Worm (Caenorhabditis elegans) whole organism, L3 larva: Measurements from ENCODE around the gene col-174.
A peak's percentile ranks its signal among the peaks of the same experiment; 100 is the strongest.

Source experiments
- ZK546.5 ChIP-seq: sonication (generic microtip); optimal IDR thresholded peaks from 2 replicates; lab custom pipeline; 2017; ENCODE audit warnings: missing biosample characterization, missing genetic modification characterization
- aly-2 ChIP-seq: fragments of 150-350 bp; optimal IDR thresholded peaks from 2 replicates; lab custom pipeline; 2014; ENCODE audit warnings: missing biosample characterization, missing genetic modification characterization
- ama-1 ChIP-seq: fragments of 150-350 bp; optimal IDR thresholded peaks from 2 replicates; lab custom pipeline; 2018
- ceh-16 ChIP-seq: sonication (generic microtip); optimal IDR thresholded peaks from 2 replicates; lab custom pipeline; 2017; ENCODE audit warnings: missing biosample characterization, missing genetic modification characterization
- ceh-9 ChIP-seq: sonication (generic microtip); optimal IDR thresholded peaks from 2 replicates; lab custom pipeline; 2018; ENCODE audit warnings: missing biosample characterization, missing genetic modification characterization
- egl-27 ChIP-seq: sonication (generic microtip); optimal IDR thresholded peaks from 4 replicates; lab custom pipeline; 2017; ENCODE audit warnings: missing biosample characterization, missing genetic modification reagents, missing genetic modification characterization
- elt-2 ChIP-seq: sonication (generic microtip); optimal IDR thresholded peaks from 2 replicates; lab custom pipeline; 2016; ENCODE audit warnings: missing genetic modification reagents, mild to moderate bottlenecking, missing genetic modification characterization, missing compliant biosample characterization
- elt-3 ChIP-seq, 3 experiments: fragments of 150-350 bp in 1 of 3; sonication (generic microtip) in 2 of 3; optimal IDR thresholded peaks; 2 replicates in 2 of 3; 4 replicates in 1 of 3; lab custom pipeline; 2014 to 2017; ENCODE audit warnings: missing biosample characterization in 3 of 3, missing genetic modification characterization in 3 of 3
- eor-1 ChIP-seq, 2 experiments: fragments of 150-350 bp; optimal IDR thresholded peaks; 2 replicates each; lab custom pipeline; 2014 to 2018; ENCODE audit warnings: missing biosample characterization in 2 of 2, missing genetic modification characterization in 2 of 2
- fkh-2 ChIP-seq: fragments of 150-350 bp; optimal IDR thresholded peaks from 2 replicates; lab custom pipeline; 2014; ENCODE audit warnings: missing biosample characterization, missing genetic modification reagents, missing genetic modification characterization
- hmg-11 ChIP-seq: sonication (generic microtip); optimal IDR thresholded peaks from 2 replicates; lab custom pipeline; 2016; ENCODE audit warnings: missing genetic modification characterization, missing compliant biosample characterization
- jun-1 ChIP-seq: fragments of 150-350 bp; optimal IDR thresholded peaks from 2 replicates; lab custom pipeline; 2014; ENCODE audit warnings: missing biosample characterization, missing genetic modification reagents, missing genetic modification characterization
- lsy-12 ChIP-seq: sonication (generic microtip); optimal IDR thresholded peaks from 2 replicates; lab custom pipeline; 2016; ENCODE audit warnings: mild to moderate bottlenecking, missing genetic modification characterization, missing compliant biosample characterization
- mdl-1 ChIP-seq: fragments of 150-350 bp; optimal IDR thresholded peaks from 2 replicates; lab custom pipeline; 2014; ENCODE audit warnings: missing biosample characterization, missing genetic modification characterization
- mml-1 ChIP-seq: fragments of 150-350 bp; sonication (generic microtip); optimal IDR thresholded peaks from 3 replicates; lab custom pipeline; 2014; ENCODE audit warnings: missing biosample characterization, missing genetic modification characterization
- nfya-1 ChIP-seq: sonication (generic microtip); optimal IDR thresholded peaks from 2 replicates; lab custom pipeline; 2017; ENCODE audit warnings: missing genetic modification characterization, mild to moderate bottlenecking, missing compliant biosample characterization, antibody characterized with exemption, moderate library complexity; ENCODE audit not compliant: insufficient read depth
- nhr-12 ChIP-seq: fragments of 150-350 bp; optimal IDR thresholded peaks from 2 replicates; lab custom pipeline; 2014; ENCODE audit warnings: missing biosample characterization, missing genetic modification characterization
- nhr-25 ChIP-seq: sonication (generic microtip); optimal IDR thresholded peaks from 2 replicates; lab custom pipeline; 2017; ENCODE audit warnings: missing biosample characterization, missing genetic modification characterization
- nhr-43 ChIP-seq: sonication (generic microtip); optimal IDR thresholded peaks from 2 replicates; lab custom pipeline; 2016; ENCODE audit warnings: mild to moderate bottlenecking, missing genetic modification characterization, missing compliant biosample characterization; ENCODE audit not compliant: poor library complexity, severe bottlenecking
- nhr-77 ChIP-seq: fragments of 150-350 bp; optimal IDR thresholded peaks from 2 replicates; lab custom pipeline; 2014; ENCODE audit warnings: missing biosample characterization, missing genetic modification characterization
- pha-4 ChIP-seq: fragments of 150-350 bp; optimal IDR thresholded peaks from 2 replicates; lab custom pipeline; 2014; ENCODE audit warnings: missing biosample characterization, missing genetic modification reagents, missing genetic modification characterization
- pqm-1 ChIP-seq: fragments of 150-350 bp; optimal IDR thresholded peaks from 2 replicates; lab custom pipeline; 2017; ENCODE audit warnings: missing biosample characterization, missing genetic modification characterization, inconsistent platforms
- sea-2 ChIP-seq: fragments of 150-350 bp; sonication (generic microtip); optimal IDR thresholded peaks from 4 replicates; lab custom pipeline; 2014; ENCODE audit warnings: missing biosample characterization, missing genetic modification reagents, missing genetic modification characterization
- snpc-4 ChIP-seq: fragments of 150-350 bp; optimal IDR thresholded peaks from 2 replicates; lab custom pipeline; 2014; ENCODE audit warnings: missing biosample characterization, missing genetic modification characterization
- tbx-2 ChIP-seq: sonication (generic microtip); optimal IDR thresholded peaks from 2 replicates; lab custom pipeline; 2016; ENCODE audit warnings: mild to moderate bottlenecking, missing genetic modification characterization, missing compliant biosample characterization
- unc-39 ChIP-seq: sonication (generic microtip); optimal IDR thresholded peaks from 4 replicates; lab custom pipeline; 2017; ENCODE audit warnings: missing biosample characterization, missing genetic modification characterization
- unc-62 ChIP-seq: fragments of 150-350 bp; sonication (generic microtip); optimal IDR thresholded peaks from 4 replicates; lab custom pipeline; 2014; ENCODE audit warnings: missing biosample characterization, missing genetic modification reagents, missing genetic modification characterization
- zag-1 ChIP-seq: fragments of 150-350 bp; optimal IDR thresholded peaks from 2 replicates; lab custom pipeline; 2014; ENCODE audit warnings: missing biosample characterization, missing genetic modification characterization
- ztf-11 ChIP-seq: fragments of 150-350 bp; optimal IDR thresholded peaks from 2 replicates; lab custom pipeline; 2014; ENCODE audit warnings: missing biosample characterization, missing genetic modification characterization

The col-174 gene

DNA sequence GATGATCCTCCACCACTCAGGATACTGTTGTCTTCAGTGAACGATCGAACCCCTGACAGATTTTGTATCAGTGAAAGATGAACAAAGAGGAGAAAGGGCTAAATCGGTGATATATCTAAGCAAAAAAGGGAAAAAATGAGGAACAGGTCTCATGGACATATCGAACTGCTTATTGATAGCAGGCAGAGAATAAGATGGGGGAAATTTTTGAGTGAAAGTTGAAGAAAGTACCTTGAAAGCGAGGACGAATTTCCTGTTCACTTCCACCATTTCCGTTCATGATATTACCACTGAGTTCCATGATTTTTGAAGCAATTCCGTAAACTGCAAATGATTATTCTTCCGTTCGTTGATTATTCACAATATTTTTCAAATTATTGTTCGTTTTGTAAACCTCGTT is 6.7 kb downstream of the col-174 start:
- TF ChIP-seq unc-39 (tag; lab: Kevin White, UChicago) (no peak), mdl-1 (tag; lab: Kevin White, UChicago) (no peak), ceh-16 (tag; lab: Kevin White, UChicago) (no peak), zag-1 (tag; lab: Kevin White, UChicago) (no peak), ZK546.5 (tag; lab: Kevin White, UChicago) (no peak), lsy-12 (tag; lab: Kevin White, UChicago) (no peak), nhr-77 (no peak), nhr-25 (tag; lab: Kevin White, UChicago) (peak; percentile 18), nhr-12 (tag; lab: Kevin White, UChicago) (no peak), nhr-43 (tag; lab: Kevin White, UChicago) (peak; percentile 18)
- TF ChIP-seq, all 47 proteins: peak for 2

DNA sequence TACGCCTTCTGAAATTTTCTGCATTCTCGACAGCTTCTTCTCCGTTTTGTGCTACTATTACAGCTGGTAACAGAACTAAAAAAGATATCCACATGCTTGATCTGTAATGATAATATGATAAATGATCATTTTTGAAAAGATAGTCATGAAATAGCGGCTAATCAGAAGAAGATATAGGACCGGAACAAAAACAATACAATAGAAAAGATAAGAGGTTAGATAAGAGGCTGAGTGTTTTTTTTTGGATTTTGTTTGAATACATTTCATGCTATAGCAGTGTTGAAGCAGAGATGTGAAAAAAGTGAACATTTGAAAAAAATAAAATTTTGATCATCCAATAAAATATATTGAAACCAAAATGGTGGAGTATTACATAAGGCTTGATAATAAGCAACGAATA is 7.7 kb downstream of the col-174 start, which contains the start of gene F46C8.8:
Gene F46C8.8 (minus strand): TSS at position 101 of the 400 bp plus-strand sequence.
- no peak for TF ChIP-seq jun-1 (tag; lab: Kevin White, UChicago)
- no peak for TF ChIP-seq ceh-9 (tag; lab: Kevin White, UChicago)
- TF ChIP-seq ceh-16 (tag; lab: Kevin White, UChicago) = no peak
- no peak for TF ChIP-seq snpc-4 (tag; lab: Kevin White, UChicago)
- no peak for TF ChIP-seq nhr-25 (tag; lab: Kevin White, UChicago)
- no peak for TF ChIP-seq nhr-12 (tag; lab: Kevin White, UChicago)
- TF ChIP-seq elt-2 (tag; lab: Kevin White, UChicago) = no peak
- no peak for TF ChIP-seq hmg-11 (tag; lab: Kevin White, UChicago)
- TF ChIP-seq sea-2 (GFP tag; lab: Kevin White, UChicago) = no peak

DNA sequence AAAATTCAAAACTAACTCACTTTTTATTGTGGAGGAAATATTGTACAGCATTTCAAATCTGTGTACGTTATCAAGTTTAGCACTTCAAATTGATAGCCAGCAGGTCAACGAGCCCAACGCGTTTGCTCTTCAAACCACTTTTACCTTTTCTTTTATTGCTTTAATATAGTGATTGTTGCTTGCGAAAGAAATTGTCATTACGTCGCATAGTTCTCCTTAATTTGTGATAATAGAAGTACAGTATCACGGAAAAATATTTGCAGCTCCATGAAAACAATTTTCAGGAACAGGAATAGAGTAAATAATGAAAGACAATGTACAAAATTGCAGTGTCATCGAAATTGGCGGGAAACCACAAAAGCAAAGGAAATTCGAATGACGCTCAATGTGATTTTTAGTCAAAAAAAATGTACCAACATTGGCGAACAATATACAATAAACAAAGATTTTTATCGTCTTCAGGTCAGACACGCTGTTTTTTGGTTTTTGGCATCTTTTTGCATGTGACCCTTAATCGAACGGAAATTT is 12.4 kb downstream of the col-174 start, which contains the start of the genes PDB1.1 and F08C6.5:
Gene PDB1.1 (minus strand): TSS at position 158 of the 528 bp plus-strand sequence.
Gene F08C6.5 (plus strand): TSS at position 478 of the 528 bp plus-strand sequence.
- TF ChIP-seq pqm-1 (tag; lab: Kevin White, UChicago) (peak; percentile 31), mdl-1 (tag; lab: Kevin White, UChicago) (no peak), tbx-2 (tag; lab: Kevin White, UChicago) (no peak), eor-1 (tag; optimal IDR thresholded peaks at IDR 0.05; lab: Kevin White, UChicago) (no peak), pha-4 (tag; lab: Kevin White, UChicago) (peak; percentile 39), elt-2 (tag; lab: Kevin White, UChicago) (peak; percentile 82), jun-1 (tag; lab: Kevin White, UChicago) (peak; percentile 37)

DNA sequence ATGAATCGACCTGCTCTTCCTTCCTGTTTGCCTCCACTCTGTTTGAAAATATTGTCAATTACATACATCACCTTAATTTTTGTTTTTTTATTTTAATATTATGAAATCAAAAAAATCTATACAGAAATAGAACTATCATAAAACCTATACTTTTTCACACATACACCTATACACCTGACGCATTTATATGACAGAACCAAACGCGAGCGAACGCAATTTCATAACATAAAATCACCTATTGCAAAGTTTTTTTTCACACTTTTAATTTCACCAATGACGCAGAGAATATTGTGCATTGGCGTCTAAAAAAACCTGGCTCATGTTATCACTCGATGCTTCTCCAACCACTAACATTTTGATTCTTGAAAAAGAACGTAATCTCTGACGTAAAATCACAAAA is 15.4 kb downstream of the col-174 start:
- peak; percentile 32 for TF ChIP-seq elt-2 (tag; lab: Kevin White, UChicago)
- no peak for TF ChIP-seq unc-62

DNA sequence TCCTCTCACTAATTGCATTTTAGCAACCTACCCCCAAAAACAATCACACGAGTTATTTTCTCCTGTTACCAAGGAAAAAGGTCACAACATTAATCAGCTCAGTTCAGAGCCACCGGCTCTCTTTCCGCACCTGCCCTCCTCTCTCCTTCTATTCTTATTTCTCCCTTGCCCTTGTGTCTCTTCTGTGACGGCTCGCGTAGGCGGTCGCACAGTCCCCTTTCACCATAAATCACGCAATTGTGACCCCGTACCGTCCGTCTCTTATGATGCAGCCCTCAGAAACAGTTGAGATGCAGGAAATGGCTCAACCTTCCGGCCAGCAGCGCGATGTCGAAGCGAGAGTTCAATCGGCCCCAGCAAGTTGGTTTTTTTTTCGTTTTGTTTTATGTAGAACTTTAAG is 16.0 kb downstream of the col-174 start, which contains the start of gene sto-1:
Gene sto-1 (plus strand): TSS at position 200 of the 400 bp plus-strand sequence.
- TF ChIP-seq elt-3 (tag; optimal IDR thresholded peaks at IDR 0.05; lab: Kevin White, UChicago) (no peak), ama-1 (lab: Kevin White, UChicago) (no peak), mml-1 (tag; lab: Kevin White, UChicago) (no peak), tbx-2 (tag; lab: Kevin White, UChicago) (no peak), mdl-1 (tag; lab: Kevin White, UChicago) (no peak), hmg-11 (tag; lab: Kevin White, UChicago) (no peak), fkh-2 (tag; lab: Kevin White, UChicago) (no peak), lsy-12 (tag; lab: Kevin White, UChicago) (no peak), pqm-1 (tag; lab: Kevin White, UChicago) (no peak), ztf-11 (tag; lab: Kevin White, UChicago) (no peak), sea-2 (GFP tag; lab: Kevin White, UChicago) (no peak), nhr-77 (no peak), elt-2 (tag; lab: Kevin White, UChicago) (no peak), egl-27 (tag; lab: Kevin White, UChicago) (no peak), aly-2 (tag; lab: Kevin White, UChicago) (no peak), nfya-1 (tag; lab: Kevin White, UChicago) (no peak)
